Fruit fly (Drosophila melanogaster) whole organism, pupa: ENCODE measurements around the gene CG45071.

ENCODE experiments used
- CG10348 ChIP-seq: fragments of 200-800 bp; sonication (Bioruptor generic); IDR thresholded peaks from 2 replicates; pipeline ENCODE4 v1.3.6; 2022; ENCODE audit warnings: missing biosample characterization, missing genetic modification characterization
- CG12605 ChIP-seq: fragments of 200-800 bp; sonication (Bioruptor generic); IDR thresholded peaks from 2 replicates; pipeline ENCODE4 v1.3.6; 2022; ENCODE audit warnings: missing biosample characterization, missing genetic modification characterization
- CG14655 ChIP-seq: fragments of 200-800 bp; sonication (Bioruptor generic); optimal IDR thresholded peaks from 3 replicates; lab custom pipeline; 2017; ENCODE audit warnings: mild to moderate bottlenecking, missing biosample characterization, missing genetic modification reagents, missing genetic modification characterization
- CG4496 ChIP-seq: fragments of 200-800 bp; sonication (Bioruptor generic); IDR thresholded peaks from 3 replicates; pipeline ENCODE4 v1.3.6; 2022; ENCODE audit warnings: missing biosample characterization, missing genetic modification characterization
- CG8301 ChIP-seq: fragments of 200-800 bp; sonication (Bioruptor generic); optimal IDR thresholded peaks from 2 replicates; lab custom pipeline; 2018; ENCODE audit warnings: missing biosample characterization, mild to moderate bottlenecking, missing genetic modification characterization
- D1 ChIP-seq: fragments of 200-800 bp; sonication (Bioruptor generic); optimal IDR thresholded peaks from 2 replicates; lab custom pipeline; 2018; ENCODE audit warnings: missing biosample characterization, mild to moderate bottlenecking, missing genetic modification characterization, moderate library complexity
- Pif1B ChIP-seq: fragments of 200-800 bp; sonication (Bioruptor generic); optimal IDR thresholded peaks from 3 replicates; lab custom pipeline; 2016; ENCODE audit warnings: missing biosample characterization, missing genetic modification characterization
- rn ChIP-seq: fragments of 200-800 bp; sonication (Bioruptor generic); IDR thresholded peaks from 2 replicates; pipeline ENCODE4 v1.3.6; 2022; ENCODE audit warnings: missing biosample characterization, missing genetic modification characterization

DNA sequence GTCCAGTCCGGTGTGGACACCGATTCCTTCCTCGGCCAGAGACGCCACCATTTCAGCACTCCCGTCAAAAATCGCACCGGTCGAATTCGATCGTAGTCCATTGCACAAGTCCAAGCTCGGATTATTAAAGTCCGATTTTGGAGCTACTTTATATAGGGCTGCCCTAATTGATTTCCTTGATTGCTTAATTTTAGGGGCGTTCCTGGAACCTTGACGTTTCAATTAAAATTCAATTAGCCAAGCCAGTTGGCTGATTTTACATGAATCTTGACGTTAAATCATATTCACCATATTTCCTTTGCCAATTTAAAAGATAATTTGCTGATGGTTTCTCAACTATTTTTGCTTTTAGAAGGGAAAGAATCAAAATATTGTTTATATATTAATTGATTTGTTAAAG is 27.3 kb upstream of the CG45071 start, which contains the start of gene Or71a:
- TF ChIP-seq CG12605 (no peak), rn (GFP tag; lab: Robert Waterston, UW) (no peak), CG14655 (no peak), D1 (no peak), Pif1B (GFP tag; lab: Kevin White, UChicago) (no peak), CG10348 (no peak), CG4496 (GFP tag; lab: Robert Waterston, UW) (no peak), CG8301 (no peak)
